Fruit fly (Drosophila melanogaster): ENCODE measurements around the gene Nepl13.

The Nepl13 gene

DNA sequence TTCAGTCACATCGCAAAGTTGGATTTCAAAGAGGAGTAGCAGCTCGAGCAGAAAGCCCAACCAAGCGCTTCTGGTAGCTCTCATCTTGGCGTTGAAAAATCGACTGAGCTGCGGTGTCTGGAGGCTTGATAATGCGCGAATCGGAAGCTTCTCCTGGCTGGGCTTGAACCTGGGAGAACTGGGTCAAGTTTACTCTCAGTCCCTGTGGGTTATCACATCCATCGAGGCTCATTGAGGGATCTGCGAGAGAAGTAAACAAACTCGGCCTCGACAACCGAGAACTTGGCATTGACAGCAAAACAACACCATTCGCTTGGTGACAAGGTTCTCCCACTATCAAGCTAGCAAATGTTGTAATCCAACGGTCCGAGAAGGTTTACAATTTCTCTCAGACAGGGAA lies at the start of gene Nepl13:
Gene Nepl13 (minus strand): TSS at position 89 of the 400 bp plus-strand sequence.
- TF ChIP-seq h (optimal IDR thresholded peaks at IDR 0.05) (no peak), Sin3A (optimal IDR thresholded peaks at IDR 0.05) (no peak), psq (optimal IDR thresholded peaks at IDR 0.05) (no peak), Myc (optimal IDR thresholded peaks at IDR 0.05) (no peak), insv (optimal IDR thresholded peaks at IDR 0.05) (no peak), ttk (optimal IDR thresholded peaks at IDR 0.05) (no peak)

DNA sequence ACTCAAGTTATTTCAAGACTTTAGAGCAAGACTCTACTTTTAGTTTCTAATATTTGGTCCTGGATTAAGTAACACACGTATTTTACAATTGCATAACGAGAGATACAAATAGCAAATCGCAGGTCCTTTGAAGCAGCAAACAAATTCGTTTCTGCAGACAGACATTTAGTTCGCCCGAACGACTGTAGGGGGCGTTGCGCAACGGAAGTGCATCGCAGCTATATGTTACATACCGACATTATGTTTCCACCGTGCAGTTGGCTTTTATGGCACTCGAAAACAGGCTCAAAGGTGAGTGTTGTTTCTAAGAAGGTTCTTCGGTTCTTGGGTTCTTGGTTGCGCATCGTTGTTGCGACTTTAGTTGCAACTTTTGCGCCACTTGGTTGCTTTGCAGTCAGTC lies 49.4 kb upstream of the Nepl13 start:
- TF ChIP-seq psq (optimal IDR thresholded peaks at IDR 0.05): no peak

DNA sequence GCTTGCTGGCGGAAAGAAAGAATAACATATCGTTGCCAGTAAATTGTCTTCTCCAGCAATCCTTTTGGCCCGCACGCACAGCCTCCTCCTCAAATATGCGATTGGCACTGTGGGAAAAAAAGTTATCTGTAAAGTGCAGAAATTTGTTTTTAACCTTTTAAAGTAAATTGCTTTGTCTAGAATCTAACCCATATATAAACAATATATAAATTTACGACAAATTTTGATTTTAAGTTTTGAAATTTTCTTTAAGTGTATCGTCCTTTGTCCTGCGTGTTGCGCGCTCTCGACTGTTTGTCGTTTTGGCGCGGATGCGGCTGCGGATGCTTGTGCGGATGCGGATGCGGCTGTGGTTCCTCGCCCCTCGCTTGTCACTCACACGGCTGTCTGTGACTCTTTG lies 46.3 kb upstream of the Nepl13 start:
- TF ChIP-seq insv (optimal IDR thresholded peaks at IDR 0.05): no peak
- TF ChIP-seq Myc (optimal IDR thresholded peaks at IDR 0.05): no peak
- no peak for TF ChIP-seq Sin3A (optimal IDR thresholded peaks at IDR 0.05)
- no peak for TF ChIP-seq ttk (optimal IDR thresholded peaks at IDR 0.05)

DNA sequence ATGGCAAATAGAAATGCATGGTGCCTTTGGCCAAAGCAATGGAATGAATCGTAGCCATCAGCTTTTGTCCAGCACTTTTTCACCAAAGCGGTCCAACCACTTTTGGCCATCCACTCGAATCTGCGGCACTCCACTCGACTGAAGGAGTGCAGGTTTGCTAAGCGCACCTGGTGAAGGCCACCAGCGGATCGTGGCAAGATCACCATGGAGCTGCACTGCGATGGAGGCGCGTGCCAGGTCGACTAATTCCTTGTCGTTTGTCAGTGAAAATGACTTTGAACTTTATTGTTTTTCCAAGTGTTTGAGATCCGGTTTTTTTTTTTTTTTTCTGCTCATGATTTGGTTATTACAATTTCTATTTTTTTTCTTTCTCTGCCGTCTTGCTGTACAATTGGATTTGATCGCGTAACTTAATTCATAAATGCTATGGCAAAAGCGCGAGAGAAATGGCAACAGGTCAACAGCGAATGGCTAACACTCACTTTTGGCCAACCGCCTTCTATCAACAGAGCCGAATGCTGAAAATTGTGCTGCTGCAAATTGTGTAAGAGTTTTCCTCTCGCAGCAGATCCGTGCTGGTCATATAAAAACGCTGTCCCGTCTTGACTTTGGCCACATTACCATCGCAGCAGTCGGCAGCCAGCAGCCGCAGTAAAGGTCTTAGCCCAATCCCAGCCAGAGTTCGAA lies 42.9 kb upstream of the Nepl13 start, which contains the start of gene CG7031:
Gene CG7031 (plus strand): TSS at position 637 of the 687 bp plus-strand sequence.
- TF ChIP-seq ttk (optimal IDR thresholded peaks at IDR 0.05): no peak
- no peak for TF ChIP-seq Myc (optimal IDR thresholded peaks at IDR 0.05)
- TF ChIP-seq psq (optimal IDR thresholded peaks at IDR 0.05): no peak

DNA sequence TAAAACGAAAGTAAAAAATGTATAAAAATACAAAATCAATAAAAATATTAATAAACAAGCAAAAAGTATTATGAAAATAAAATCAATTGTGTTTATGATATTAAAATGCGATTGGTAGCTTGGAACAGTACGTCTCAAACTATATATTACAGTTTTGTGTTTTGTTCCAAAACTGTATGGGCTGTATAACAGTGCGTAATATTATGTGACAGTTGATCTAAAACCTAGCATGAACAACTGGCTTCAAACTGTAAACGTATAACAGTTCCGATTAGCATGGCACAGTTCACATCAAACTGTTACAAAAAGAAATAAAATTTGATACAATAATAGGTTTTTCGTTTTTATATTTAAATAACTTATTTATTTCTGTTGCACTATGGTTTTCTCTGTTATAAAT lies 33.1 kb upstream of the Nepl13 start:
- TF ChIP-seq ttk (optimal IDR thresholded peaks at IDR 0.05) (no peak), h (optimal IDR thresholded peaks at IDR 0.05) (no peak), Myc (optimal IDR thresholded peaks at IDR 0.05) (no peak), Sin3A (optimal IDR thresholded peaks at IDR 0.05) (no peak)

DNA sequence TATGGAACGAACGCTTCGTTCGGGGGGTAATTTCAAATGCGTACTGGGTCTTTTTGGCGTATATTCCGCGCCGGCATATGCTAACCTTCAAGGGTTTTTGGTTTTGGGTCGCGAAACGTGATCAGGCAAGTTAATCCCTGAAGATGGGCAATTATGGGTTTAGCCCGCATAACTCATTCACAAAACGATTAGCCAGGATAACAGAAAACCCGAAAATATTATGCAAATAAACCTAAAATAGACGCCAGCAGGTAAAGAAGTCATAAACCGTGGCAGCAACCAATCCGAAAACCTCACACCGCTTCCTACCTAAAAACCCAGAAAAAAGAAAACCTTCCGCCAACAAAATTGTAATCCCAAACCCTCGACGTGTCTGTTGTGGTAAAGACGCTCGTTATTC lies 28.2 kb upstream of the Nepl13 start:
- TF ChIP-seq Myc (optimal IDR thresholded peaks at IDR 0.05): no peak
- TF ChIP-seq psq (optimal IDR thresholded peaks at IDR 0.05): no peak
- TF ChIP-seq h (optimal IDR thresholded peaks at IDR 0.05): no peak
- TF ChIP-seq ttk (optimal IDR thresholded peaks at IDR 0.05): no peak
- no peak for TF ChIP-seq Sin3A (optimal IDR thresholded peaks at IDR 0.05)
- TF ChIP-seq insv (optimal IDR thresholded peaks at IDR 0.05): no peak

DNA sequence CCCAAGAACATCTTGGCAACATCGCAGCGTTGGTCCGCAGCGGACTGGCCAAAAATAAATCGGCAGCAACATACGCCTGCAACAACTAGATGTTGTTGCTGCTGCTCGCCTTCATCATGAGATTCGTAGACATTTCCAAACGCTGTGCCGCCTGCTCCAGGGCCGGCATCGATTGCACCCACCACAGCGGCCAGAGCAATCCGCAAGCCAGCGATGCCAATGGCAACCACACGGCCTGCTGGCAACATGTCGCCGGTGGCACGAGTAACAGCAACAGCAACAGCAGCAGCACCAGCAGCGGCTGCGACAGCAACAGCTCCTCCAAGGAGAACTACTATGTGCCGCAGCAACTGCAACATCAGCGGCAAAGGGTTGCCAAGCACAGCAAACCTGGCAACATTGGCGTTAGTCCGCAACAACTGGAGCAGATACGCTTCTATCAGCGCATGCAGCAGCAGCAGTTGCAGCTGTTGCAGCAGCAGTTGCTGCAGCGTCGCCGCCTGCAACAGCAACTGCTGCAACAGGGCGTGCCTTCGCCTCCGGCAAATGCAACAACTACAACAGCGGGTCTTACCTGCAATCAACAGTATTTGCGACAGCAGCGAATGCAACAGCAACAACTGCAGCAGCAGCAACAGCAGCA lies 23.9 kb upstream of the Nepl13 start:
- TF ChIP-seq ttk (optimal IDR thresholded peaks at IDR 0.05) (no peak), Sin3A (optimal IDR thresholded peaks at IDR 0.05) (no peak), insv (optimal IDR thresholded peaks at IDR 0.05) (no peak), psq (optimal IDR thresholded peaks at IDR 0.05) (no peak), Myc (optimal IDR thresholded peaks at IDR 0.05) (no peak), h (optimal IDR thresholded peaks at IDR 0.05) (no peak)

DNA sequence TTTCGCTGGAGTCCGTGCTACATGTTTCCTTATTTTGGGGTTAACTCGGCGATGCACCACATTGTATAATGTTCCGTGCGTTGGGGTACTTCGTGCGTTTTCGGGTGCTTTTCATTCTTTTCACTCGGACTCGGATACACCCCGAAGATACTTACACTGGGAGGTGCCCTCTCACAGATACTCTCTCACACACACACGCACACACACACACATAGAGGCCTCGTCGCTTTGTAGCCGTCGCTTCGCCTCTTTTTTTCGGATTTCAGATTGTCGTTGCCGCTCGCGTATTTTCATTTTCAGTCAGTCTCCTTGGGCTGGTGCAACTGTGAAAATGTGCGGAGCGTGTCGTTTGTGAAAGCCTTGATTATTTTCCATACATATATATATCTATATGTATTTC lies 20.5 kb upstream of the Nepl13 start:
- TF ChIP-seq psq (optimal IDR thresholded peaks at IDR 0.05) (no peak), Myc (optimal IDR thresholded peaks at IDR 0.05) (no peak), ttk (optimal IDR thresholded peaks at IDR 0.05) (no peak), h (optimal IDR thresholded peaks at IDR 0.05) (no peak), insv (optimal IDR thresholded peaks at IDR 0.05) (no peak), Sin3A (optimal IDR thresholded peaks at IDR 0.05) (no peak)

DNA sequence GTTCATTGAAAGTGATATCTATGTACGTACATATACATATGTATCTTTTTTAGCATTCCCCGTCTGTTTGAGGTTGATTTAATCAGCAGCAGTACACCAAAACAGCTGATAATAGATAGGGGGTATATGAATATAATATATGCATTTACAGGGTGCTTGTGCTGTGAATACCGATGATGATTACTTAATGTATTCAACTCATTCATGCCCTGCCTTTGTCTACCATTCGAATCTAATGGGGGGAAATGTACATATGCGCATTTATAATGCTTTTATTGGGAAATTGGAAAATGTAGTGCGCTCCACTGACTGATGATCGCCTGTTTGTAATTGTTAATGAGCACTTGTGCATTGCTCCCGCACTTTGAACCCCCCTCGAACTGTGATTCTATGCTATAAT lies 19.3 kb upstream of the Nepl13 start:
- no peak for TF ChIP-seq ttk (optimal IDR thresholded peaks at IDR 0.05)
- TF ChIP-seq insv (optimal IDR thresholded peaks at IDR 0.05): no peak
- TF ChIP-seq Myc (optimal IDR thresholded peaks at IDR 0.05): no peak
- TF ChIP-seq psq (optimal IDR thresholded peaks at IDR 0.05): no peak
- TF ChIP-seq Sin3A (optimal IDR thresholded peaks at IDR 0.05): no peak
- no peak for TF ChIP-seq h (optimal IDR thresholded peaks at IDR 0.05)

DNA sequence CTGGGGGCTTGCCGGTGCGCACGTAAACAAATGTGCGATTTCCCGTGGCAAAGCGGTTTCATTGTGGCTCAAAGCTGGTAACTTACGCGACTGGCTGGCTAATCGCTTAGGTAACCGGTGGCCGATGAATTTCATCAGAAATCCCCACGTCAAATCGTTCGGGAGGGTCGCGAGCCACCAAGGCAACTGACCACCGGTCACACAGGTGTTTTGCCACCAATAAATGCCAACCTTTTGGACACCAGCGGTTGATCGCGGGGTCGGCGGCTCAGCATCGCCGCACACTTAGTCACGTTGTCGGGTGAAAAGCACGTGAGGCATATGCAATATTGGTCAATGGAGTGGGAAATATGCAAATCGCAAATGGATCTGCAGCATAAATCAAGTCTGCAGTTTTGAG lies 15.6 kb upstream of the Nepl13 start:
- TF ChIP-seq Sin3A (optimal IDR thresholded peaks at IDR 0.05) (no peak), Myc (optimal IDR thresholded peaks at IDR 0.05) (no peak), h (optimal IDR thresholded peaks at IDR 0.05) (no peak), ttk (optimal IDR thresholded peaks at IDR 0.05) (no peak), insv (optimal IDR thresholded peaks at IDR 0.05) (no peak), psq (optimal IDR thresholded peaks at IDR 0.05) (no peak)

DNA sequence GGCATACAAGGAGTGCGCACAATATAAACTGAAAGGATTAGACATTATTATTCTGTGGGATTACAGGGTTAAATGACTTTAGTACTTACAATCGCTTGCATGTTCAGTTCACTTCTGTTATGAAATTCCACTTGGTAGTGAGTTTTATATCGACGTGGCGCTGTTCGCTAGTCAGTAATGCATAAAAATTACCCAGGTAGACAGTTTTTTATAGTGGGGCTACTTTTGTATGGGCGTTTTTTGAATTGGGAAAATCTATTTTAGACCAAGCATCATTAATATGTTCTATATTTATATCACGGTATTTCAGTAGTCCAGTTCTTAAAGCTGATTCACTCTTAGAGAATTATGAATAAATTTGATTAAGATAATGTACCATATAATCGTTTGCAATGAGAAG lies 10.8 kb upstream of the Nepl13 start, which contains the start of gene CG43095:
Gene CG43095 (minus strand): TSS at position 101 of the 400 bp plus-strand sequence.
- TF ChIP-seq insv (optimal IDR thresholded peaks at IDR 0.05): no peak

DNA sequence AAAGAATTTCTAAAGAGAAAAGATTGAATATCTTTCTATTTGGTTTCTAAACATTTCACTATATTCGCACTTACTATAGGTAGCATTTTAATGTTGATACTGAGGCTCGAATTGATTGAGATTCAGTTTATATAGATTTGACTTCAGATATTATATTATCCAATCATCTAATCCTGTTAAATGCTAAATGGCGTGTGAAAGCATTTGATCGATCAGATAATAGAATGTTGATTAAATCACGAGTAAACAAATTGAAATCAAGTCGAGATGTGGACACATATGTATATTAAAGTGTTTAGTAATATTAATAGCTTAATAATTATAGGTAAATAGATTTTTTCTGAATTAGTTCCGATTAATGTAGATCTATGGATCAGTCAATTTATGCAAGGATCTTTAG lies 10.0 kb upstream of the Nepl13 start, which contains the start of gene CG43094:
Gene CG43094 (minus strand): TSS at position 101 of the 400 bp plus-strand sequence.
- TF ChIP-seq ttk (optimal IDR thresholded peaks at IDR 0.05) (no peak), insv (optimal IDR thresholded peaks at IDR 0.05) (no peak), Sin3A (optimal IDR thresholded peaks at IDR 0.05) (no peak), h (optimal IDR thresholded peaks at IDR 0.05) (no peak), psq (optimal IDR thresholded peaks at IDR 0.05) (no peak), Myc (optimal IDR thresholded peaks at IDR 0.05) (no peak)

DNA sequence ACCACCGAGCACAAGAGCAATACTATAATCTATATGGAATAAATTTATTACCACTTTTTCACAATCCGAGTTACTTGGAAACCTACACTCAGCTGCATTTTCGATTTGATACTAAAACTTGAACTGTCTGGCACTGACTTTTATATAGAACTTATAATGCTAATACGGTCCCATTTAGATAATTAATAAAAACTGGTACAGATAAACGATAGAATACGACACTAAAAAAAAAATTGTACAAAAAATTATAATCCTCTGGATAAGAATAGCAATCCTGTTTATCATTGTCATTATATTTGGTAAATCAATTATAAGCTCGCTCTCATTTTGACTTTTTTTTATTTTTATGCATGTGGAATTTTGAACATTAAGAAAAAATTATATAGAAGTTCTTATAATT lies 9.3 kb upstream of the Nepl13 start, which contains the start of gene CG43093:
Gene CG43093 (minus strand): TSS at position 101 of the 400 bp plus-strand sequence.
- no peak for TF ChIP-seq Sin3A (optimal IDR thresholded peaks at IDR 0.05)
- TF ChIP-seq psq (optimal IDR thresholded peaks at IDR 0.05): no peak
- TF ChIP-seq Myc (optimal IDR thresholded peaks at IDR 0.05): no peak
- no peak for TF ChIP-seq h (optimal IDR thresholded peaks at IDR 0.05)
- no peak for TF ChIP-seq insv (optimal IDR thresholded peaks at IDR 0.05)
